Worm (Caenorhabditis elegans) whole organism, L4 larva: Measurements from ENCODE around the gene toc-1.

Experiments
- D1046.2 ChIP-seq: fragments of 200-800 bp; sonication (Bioruptor generic); IDR thresholded peaks from 2 replicates; pipeline ENCODE4 v1.3.6; 2022; ENCODE audit warnings: missing genetic modification characterization, missing compliant biosample characterization
- F26F4.8 ChIP-seq: fragments of 200-800 bp; sonication (Bioruptor generic); conservative IDR thresholded peaks from 2 replicates; pipeline ENCODE4 v1.3.6; 2022; ENCODE audit warnings: missing genetic modification characterization, missing compliant biosample characterization
- F49E8.2 ChIP-seq: sonication (generic microtip); optimal IDR thresholded peaks from 2 replicates; lab custom pipeline; 2016; ENCODE audit warnings: missing compliant biosample characterization, mild to moderate bottlenecking, missing genetic modification characterization, borderline replicate concordance
- T20F7.1 ChIP-seq: fragments of 200-800 bp; sonication (Bioruptor generic); optimal IDR thresholded peaks from 2 replicates; lab custom pipeline; 2018; ENCODE audit warnings: mild to moderate bottlenecking, missing genetic modification characterization, missing compliant biosample characterization
- T26A8.4 ChIP-seq: fragments of 200-800 bp; sonication (Bioruptor generic); IDR thresholded peaks from 2 replicates; pipeline ENCODE4 v1.3.6; 2022; ENCODE audit warnings: missing genetic modification characterization, missing compliant biosample characterization
- Y105C5A.15 ChIP-seq: fragments of 200-800 bp; sonication (Bioruptor generic); IDR thresholded peaks from 2 replicates; pipeline ENCODE4 v1.3.6; 2022; ENCODE audit warnings: missing genetic modification characterization, missing compliant biosample characterization
- Y48G9A.11 ChIP-seq: fragments of 200-800 bp; sonication (Bioruptor generic); IDR thresholded peaks from 2 replicates; pipeline ENCODE4 v1.3.6; 2022; ENCODE audit warnings: missing genetic modification reagents, missing genetic modification characterization, missing compliant biosample characterization
- ZK337.2 ChIP-seq: fragments of 200-800 bp; sonication (Bioruptor generic); IDR thresholded peaks from 2 replicates; pipeline ENCODE4 v1.3.6; 2022; ENCODE audit warnings: missing genetic modification reagents, missing genetic modification characterization, missing compliant biosample characterization
- aha-1 ChIP-seq: fragments of 150-350 bp; peaks from one replicate; lab custom pipeline; 2014; ENCODE audit warnings: missing biosample characterization, missing genetic modification characterization
- ama-1 ChIP-seq: fragments of 150-350 bp; optimal IDR thresholded peaks from 2 replicates; lab custom pipeline; 2014; ENCODE audit warnings: inconsistent platforms, mixed read lengths
- ceh-28 ChIP-seq: fragments of 150-350 bp; optimal IDR thresholded peaks from 2 replicates; lab custom pipeline; 2014; ENCODE audit warnings: missing biosample characterization, missing genetic modification reagents, missing genetic modification characterization
- ceh-44 ChIP-seq: fragments of 200-800 bp; sonication (Bioruptor generic); IDR thresholded peaks from 2 replicates; pipeline ENCODE4 v1.3.6; 2022; ENCODE audit warnings: missing genetic modification reagents, missing genetic modification characterization, missing compliant biosample characterization
- dmd-6 ChIP-seq: fragments of 200-800 bp; sonication (Bioruptor generic); IDR thresholded peaks from 2 replicates; pipeline ENCODE4 v1.3.6; 2022; ENCODE audit warnings: missing genetic modification reagents, missing genetic modification characterization, missing compliant biosample characterization
- dmd-8 ChIP-seq: fragments of 200-800 bp; sonication (Bioruptor generic); IDR thresholded peaks from 2 replicates; pipeline ENCODE4 v1.3.6; 2022; ENCODE audit warnings: missing genetic modification characterization, missing compliant biosample characterization
- duxl-1 ChIP-seq: sonication (generic microtip); optimal IDR thresholded peaks from 2 replicates; lab custom pipeline; 2016; ENCODE audit warnings: mild to moderate bottlenecking, missing genetic modification characterization, moderate library complexity, missing compliant biosample characterization; ENCODE audit not compliant: poor library complexity
- dve-1 ChIP-seq: sonication (generic microtip); optimal IDR thresholded peaks from 2 replicates; lab custom pipeline; 2017; ENCODE audit warnings: antibody characterized with exemption, mild to moderate bottlenecking, missing genetic modification characterization, missing compliant biosample characterization; ENCODE audit not compliant: insufficient read depth
- egl-27 ChIP-seq: sonication (generic microtip); optimal IDR thresholded peaks from 3 replicates; lab custom pipeline; 2017; ENCODE audit warnings: missing biosample characterization, missing genetic modification reagents, missing genetic modification characterization
- egl-43 ChIP-seq: fragments of 200-800 bp; sonication (Bioruptor generic); IDR thresholded peaks from 2 replicates; pipeline ENCODE4 v1.3.6; 2022; ENCODE audit warnings: missing genetic modification reagents, missing genetic modification characterization, missing compliant biosample characterization
- hmg-1.1 ChIP-seq: fragments of 200-800 bp; sonication (Bioruptor generic); IDR thresholded peaks from 2 replicates; pipeline ENCODE4 v1.3.6; 2022; ENCODE audit warnings: missing genetic modification reagents, missing genetic modification characterization, missing compliant biosample characterization
- lin-1 ChIP-seq: fragments of 200-800 bp; sonication (Bioruptor generic); IDR thresholded peaks from 2 replicates; pipeline ENCODE4 v1.3.6; 2022; ENCODE audit warnings: missing genetic modification reagents, missing genetic modification characterization, missing compliant biosample characterization
- lin-15B ChIP-seq: fragments of 150-350 bp; sonication (generic microtip); optimal IDR thresholded peaks from 3 replicates; lab custom pipeline; 2014; ENCODE audit warnings: missing biosample characterization, missing genetic modification characterization
- lin-29 ChIP-seq: fragments of 200-800 bp; sonication (Bioruptor generic); IDR thresholded peaks from 2 replicates; pipeline ENCODE4 v1.3.6; 2022; ENCODE audit warnings: missing genetic modification reagents, missing genetic modification characterization, missing compliant biosample characterization
- lsy-2 ChIP-seq, 2 experiments: fragments of 150-350 bp in 1 of 2; sonication (generic microtip) in 1 of 2; optimal IDR thresholded peaks; 2 replicates each; lab custom pipeline; 2014 to 2017; ENCODE audit warnings: missing biosample characterization in 2 of 2, missing genetic modification characterization in 2 of 2
- madf-5 ChIP-seq, 2 experiments: fragments of 200-800 bp; sonication (Bioruptor generic); IDR thresholded peaks; 2 replicates each; pipeline ENCODE4 v1.3.6; 2022; ENCODE audit warnings: missing compliant biosample characterization in 2 of 2, missing genetic modification characterization in 2 of 2
- madf-9 ChIP-seq: fragments of 200-800 bp; sonication (Bioruptor generic); conservative IDR thresholded peaks from 2 replicates; pipeline ENCODE4 v1.3.6; 2022; ENCODE audit warnings: missing genetic modification reagents, missing genetic modification characterization, missing compliant biosample characterization
- mep-1 ChIP-seq: fragments of 150-350 bp; sonication (generic microtip); optimal IDR thresholded peaks from 3 replicates; lab custom pipeline; 2014; ENCODE audit warnings: missing biosample characterization, missing genetic modification characterization
- nhr-102 ChIP-seq: sonication (generic microtip); optimal IDR thresholded peaks from 2 replicates; lab custom pipeline; 2016; ENCODE audit warnings: mild to moderate bottlenecking, missing genetic modification characterization, moderate library complexity, missing compliant biosample characterization
- nhr-11 ChIP-seq: fragments of 150-350 bp; optimal IDR thresholded peaks from 2 replicates; lab custom pipeline; 2014; ENCODE audit warnings: missing biosample characterization, missing genetic modification characterization
- nhr-111 ChIP-seq: fragments of 200-800 bp; sonication (Bioruptor generic); optimal IDR thresholded peaks from 2 replicates; lab custom pipeline; 2018; ENCODE audit warnings: mild to moderate bottlenecking, missing genetic modification characterization, missing compliant biosample characterization
- nhr-237 ChIP-seq: sonication (generic microtip); optimal IDR thresholded peaks from 2 replicates; lab custom pipeline; 2017; ENCODE audit warnings: missing biosample characterization, missing genetic modification characterization
- nhr-28 ChIP-seq: fragments of 150-350 bp; optimal IDR thresholded peaks from 2 replicates; lab custom pipeline; 2014; ENCODE audit warnings: missing biosample characterization, missing genetic modification characterization
- nhr-42 ChIP-seq: fragments of 200-800 bp; sonication (Bioruptor generic); IDR thresholded peaks from 2 replicates; pipeline ENCODE4 v1.3.6; 2022; ENCODE audit warnings: missing genetic modification characterization, missing compliant biosample characterization
- nhr-77 ChIP-seq: fragments of 150-350 bp; optimal IDR thresholded peaks from 2 replicates; lab custom pipeline; 2014; ENCODE audit warnings: missing biosample characterization, missing genetic modification characterization
- php-3 ChIP-seq: fragments of 200-800 bp; sonication (Bioruptor generic); IDR thresholded peaks from 2 replicates; pipeline ENCODE4 v1.3.6; 2022; ENCODE audit warnings: missing genetic modification reagents, missing genetic modification characterization, missing compliant biosample characterization
- pqm-1 ChIP-seq: sonication (generic microtip); optimal IDR thresholded peaks from 2 replicates; lab custom pipeline; 2017; ENCODE audit warnings: missing biosample characterization, missing genetic modification characterization
- rbr-2 ChIP-seq: sonication (generic microtip); optimal IDR thresholded peaks from 2 replicates; lab custom pipeline; 2016; ENCODE audit warnings: missing genotype, missing genetic modification characterization, missing compliant biosample characterization
- sdz-12 ChIP-seq: fragments of 200-800 bp; sonication (Bioruptor generic); optimal IDR thresholded peaks from 2 replicates; lab custom pipeline; 2018; ENCODE audit warnings: mild to moderate bottlenecking, missing genetic modification characterization, missing compliant biosample characterization
- set-16 ChIP-seq: fragments of 200-800 bp; sonication (Bioruptor generic); IDR thresholded peaks from 2 replicates; pipeline ENCODE4 v1.3.6; 2022; ENCODE audit warnings: missing genetic modification reagents, missing genetic modification characterization, missing compliant biosample characterization
- spr-1 ChIP-seq: sonication (generic microtip); optimal IDR thresholded peaks from 2 replicates; lab custom pipeline; 2016; ENCODE audit warnings: mild to moderate bottlenecking, missing genetic modification characterization, missing compliant biosample characterization
- spr-3 ChIP-seq: fragments of 200-800 bp; sonication (Bioruptor generic); optimal IDR thresholded peaks from 2 replicates; lab custom pipeline; 2018; ENCODE audit warnings: mild to moderate bottlenecking, missing genetic modification characterization, missing compliant biosample characterization
- tra-1 ChIP-seq: fragments of 200-800 bp; sonication (Bioruptor generic); IDR thresholded peaks from 2 replicates; pipeline ENCODE4 v1.3.6; 2022; ENCODE audit warnings: missing genetic modification reagents, missing genetic modification characterization, missing compliant biosample characterization
- unc-62 ChIP-seq, 3 experiments: fragments of 150-350 bp in 1 of 3; sonication (generic microtip); optimal IDR thresholded peaks in 2 of 3; peaks in 1 of 3; 1 replicate in 1 of 3; 2 replicates in 2 of 3; lab custom pipeline; 2014 to 2017; ENCODE audit warnings: missing biosample characterization in 3 of 3, missing genetic modification characterization in 3 of 3, missing genetic modification reagents in 3 of 3, missing genotype in 1 of 3
- vab-7 ChIP-seq: fragments of 200-800 bp; sonication (Bioruptor generic); IDR thresholded peaks from 2 replicates; pipeline ENCODE4 v1.3.6; 2022; ENCODE audit warnings: missing genetic modification reagents, missing genetic modification characterization, missing compliant biosample characterization
- zag-1 ChIP-seq: fragments of 150-350 bp; optimal IDR thresholded peaks from 2 replicates; lab custom pipeline; 2014; ENCODE audit warnings: missing biosample characterization, missing genetic modification characterization
- ztf-7 ChIP-seq: fragments of 150-350 bp; optimal IDR thresholded peaks from 2 replicates; lab custom pipeline; 2014; ENCODE audit warnings: missing biosample characterization, missing genetic modification characterization

toc-1 gene

DNA sequence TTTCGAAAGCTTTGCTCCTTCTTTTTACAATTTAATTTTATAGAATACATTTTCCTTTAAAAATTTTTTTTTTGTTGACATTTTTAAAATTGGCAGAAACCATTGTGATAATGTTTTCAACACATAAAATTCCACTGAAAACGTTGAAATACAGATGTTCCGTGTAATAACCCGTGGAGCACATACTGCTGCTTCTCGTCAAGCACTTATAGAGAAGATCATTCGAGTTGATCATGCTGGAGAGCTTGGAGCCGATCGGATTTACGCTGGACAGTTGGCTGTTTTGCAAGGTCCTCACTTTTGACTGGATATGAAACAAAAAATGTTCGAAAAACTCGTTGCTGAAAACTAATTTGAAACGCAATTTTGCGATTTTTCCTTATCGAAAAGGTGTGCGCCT lies 2.7 kb downstream of the toc-1 start, which contains the start of gene clk-1:
TSS of gene clk-1 (plus strand) at position 155 of the 400 bp plus-strand sequence.
- TF ChIP-seq ama-1 (lab: Kevin White, UChicago) (peak; percentile 50), pqm-1 (no peak), Y48G9A.11 (0 out of 2 replicates have a peak, but pooled peaks have one; percentile 7), madf-5 (GFP tag; IDR thresholded peaks at IDR 0.05; lab: Robert Waterston, UW) (no peak), F26F4.8 (GFP tag; lab: Robert Waterston, UW) (0 out of 2 replicates have a peak, but pooled peaks have one; percentile 56), unc-62 (GFP tag; optimal IDR thresholded peaks at IDR 0.05 in 1 of 2; lab: Kevin White, UChicago) (peak in 1 of 2 experiments; percentile 24), unc-62 (tag; optimal IDR thresholded peaks at IDR 0.05; lab: Kevin White, UChicago) (no peak), nhr-42 (GFP tag; lab: Robert Waterston, UW) (peak; percentile 50; the same call in 1 of the 2 replicates), Y105C5A.15 (0 out of 2 replicates have a peak, but pooled peaks have one; percentile 12), nhr-102 (tag; lab: Kevin White, UChicago) (peak; percentile 13), nhr-111 (GFP tag; lab: Kevin White, UChicago) (peak; percentile 31), vab-7 (no peak)

DNA sequence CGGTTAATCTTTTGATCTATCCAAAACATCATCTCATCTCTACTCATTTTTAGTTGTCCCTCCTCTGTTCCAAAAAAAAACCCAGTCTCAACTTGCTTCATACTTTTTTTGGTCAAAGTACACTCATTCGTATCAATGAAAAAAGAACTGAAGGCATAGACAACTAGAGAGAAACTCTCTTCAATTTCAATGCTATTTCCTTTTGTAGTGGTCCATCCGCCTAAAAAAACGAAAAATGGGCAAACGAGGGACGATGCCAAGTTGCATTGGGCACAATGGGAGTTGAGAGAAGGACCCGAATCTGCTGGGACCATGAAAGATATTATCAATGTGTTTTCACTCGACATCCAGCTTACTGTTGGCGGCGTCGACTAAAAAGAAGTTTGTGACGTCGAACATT lies 5.2 kb downstream of the toc-1 start:
- TF ChIP-seq lsy-2 (tag; optimal IDR thresholded peaks at IDR 0.05; lab: Kevin White, UChicago), result peak in 1 of 2 experiments; percentile 64
- no peak for TF ChIP-seq php-3
- no peak for TF ChIP-seq dmd-8 (GFP tag; lab: Robert Waterston, UW)
- peak; percentile 12 for TF ChIP-seq mep-1 (tag; lab: Kevin White, UChicago)
- TF ChIP-seq egl-27 (tag; lab: Kevin White, UChicago), result no peak
- no peak for TF ChIP-seq ceh-44
- 0 out of 2 replicates have a peak, but pooled peaks have one; percentile 9 for TF ChIP-seq hmg-1.1 (GFP tag; lab: Robert Waterston, UW)
- TF ChIP-seq nhr-28 (tag; lab: Kevin White, UChicago), result no peak
- no peak for TF ChIP-seq spr-3
- no peak for TF ChIP-seq ZK337.2
- no peak for TF ChIP-seq nhr-11 (tag; lab: Kevin White, UChicago)
- no peak for TF ChIP-seq madf-5 (GFP tag; IDR thresholded peaks at IDR 0.05; lab: Robert Waterston, UW)
- no peak for TF ChIP-seq lin-1 (GFP tag; lab: Robert Waterston, UW)
- TF ChIP-seq egl-43, result no peak
- no peak for TF ChIP-seq spr-1
- TF ChIP-seq rbr-2 (tag; lab: Kevin White, UChicago), result peak; percentile 11
- TF ChIP-seq duxl-1 (tag; lab: Kevin White, UChicago), result no peak
- no peak for TF ChIP-seq ztf-7 (tag; lab: Kevin White, UChicago)
- 0 out of 2 replicates have a peak, but pooled peaks have one; percentile 29 for TF ChIP-seq tra-1 (GFP tag; lab: Robert Waterston, UW)
- no peak for TF ChIP-seq dmd-6 (GFP tag; lab: Robert Waterston, UW)
- no peak for TF ChIP-seq sdz-12 (GFP tag; lab: Kevin White, UChicago)
- TF ChIP-seq dve-1 (tag; lab: Kevin White, UChicago), result no peak
- TF ChIP-seq, all 104 proteins: peak for 5

DNA sequence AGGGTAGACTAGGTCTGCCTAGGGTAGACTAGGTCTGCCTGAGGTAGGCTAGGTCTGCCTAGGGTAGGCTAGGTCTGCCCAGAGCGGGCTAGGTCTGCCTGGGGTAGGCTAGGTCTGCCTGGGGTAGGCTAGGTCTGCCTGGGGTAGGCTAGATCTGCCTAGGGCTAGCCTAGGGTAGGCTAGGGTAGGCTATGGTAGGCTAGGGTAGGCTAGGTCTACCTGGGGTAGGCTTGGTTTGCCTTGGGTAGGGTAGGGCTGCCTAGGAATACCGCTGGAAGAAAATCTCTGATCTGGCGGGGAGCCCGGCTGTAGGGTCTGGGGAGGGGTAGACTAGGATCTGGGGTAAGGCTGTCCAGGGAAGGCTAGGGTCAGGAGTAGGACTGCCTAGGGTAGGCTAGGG lies 10.4 kb downstream of the toc-1 start:
- TF ChIP-seq egl-43, result 0 out of 2 replicates have a peak, but pooled peaks have one; percentile 26
- TF ChIP-seq D1046.2 (GFP tag; lab: Robert Waterston, UW), result no peak
- TF ChIP-seq set-16 (GFP tag; lab: Robert Waterston, UW), result peak; percentile 75
- TF ChIP-seq ceh-28, result no peak
- no peak for TF ChIP-seq pqm-1
- TF ChIP-seq dve-1 (tag; lab: Kevin White, UChicago), result no peak
- TF ChIP-seq, all 104 proteins: peak for 2

DNA sequence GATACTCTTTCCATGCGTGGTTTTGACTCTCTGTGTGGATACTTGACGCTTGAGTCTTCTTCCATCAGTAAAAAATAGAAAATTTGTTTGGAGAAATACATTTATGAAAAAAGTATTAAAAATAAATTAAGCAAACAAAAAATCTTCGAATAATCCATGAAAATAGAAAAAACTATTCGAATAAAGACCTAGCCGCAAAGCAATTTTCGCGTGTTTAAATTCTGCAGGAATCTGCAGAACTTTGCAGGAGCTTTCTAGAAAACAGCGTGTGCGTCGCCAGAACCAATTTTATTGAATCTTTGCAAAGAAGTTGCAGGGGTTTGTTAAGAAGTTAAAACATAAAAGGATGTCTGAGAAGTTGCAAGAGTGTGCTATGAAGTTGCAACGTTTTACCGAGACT lies 11.2 kb downstream of the toc-1 start, which contains the start of gene ZC395.11:
TSS of gene ZC395.11 (minus strand) at position 101 of the 400 bp plus-strand sequence.
- TF ChIP-seq pqm-1, result no peak
- TF ChIP-seq ceh-28, result no peak
- no peak for TF ChIP-seq hmg-1.1 (GFP tag; lab: Robert Waterston, UW)
- no peak for TF ChIP-seq dve-1 (tag; lab: Kevin White, UChicago)
- TF ChIP-seq dmd-8 (GFP tag; lab: Robert Waterston, UW), result no peak
- TF ChIP-seq nhr-77 (tag; lab: Kevin White, UChicago), result no peak
- no peak for TF ChIP-seq unc-62 (GFP tag; optimal IDR thresholded peaks at IDR 0.05 in 1 of 2; lab: Kevin White, UChicago)
- TF ChIP-seq unc-62 (tag; optimal IDR thresholded peaks at IDR 0.05; lab: Kevin White, UChicago), result no peak
- no peak for TF ChIP-seq nhr-102 (tag; lab: Kevin White, UChicago)
- no peak for TF ChIP-seq aha-1 (tag; lab: Kevin White, UChicago)
- TF ChIP-seq zag-1 (tag; lab: Kevin White, UChicago), result no peak
- no peak for TF ChIP-seq T20F7.1 (GFP tag; lab: Kevin White, UChicago)
- no peak for TF ChIP-seq nhr-237 (tag; lab: Kevin White, UChicago)
- no peak for TF ChIP-seq lsy-2 (tag; optimal IDR thresholded peaks at IDR 0.05; lab: Kevin White, UChicago)
- TF ChIP-seq madf-9 (GFP tag; lab: Robert Waterston, UW), result no peak
- no peak for TF ChIP-seq lin-29 (GFP tag; lab: Robert Waterston, UW)
- no peak for TF ChIP-seq lin-15B (tag; lab: Kevin White, UChicago)
- no peak for TF ChIP-seq T26A8.4 (GFP tag; lab: Robert Waterston, UW)
- no peak for TF ChIP-seq F49E8.2
